Fruit fly (Drosophila melanogaster) Kc167 (cell line): ENCODE results near the gene CG10802.

Source experiments
- Myc ChIP-seq: fragments of >200 bp; optimal IDR thresholded peaks from 2 replicates; lab custom pipeline; 2017; ENCODE audit warnings: missing external identifiers
- Sin3A ChIP-seq: fragments of >200 bp; optimal IDR thresholded peaks from 2 replicates; lab custom pipeline; 2018; ENCODE audit warnings: missing external identifiers
- h ChIP-seq: fragments of >200 bp; optimal IDR thresholded peaks from 3 replicates; lab custom pipeline; 2018; ENCODE audit warnings: missing external identifiers
- insv ChIP-seq: fragments of >200 bp; optimal IDR thresholded peaks from 3 replicates; lab custom pipeline; 2018; ENCODE audit warnings: missing external identifiers
- psq ChIP-seq: fragments of >200 bp; optimal IDR thresholded peaks from 2 replicates; lab custom pipeline; 2017; ENCODE audit warnings: missing external identifiers
- ttk ChIP-seq: sonication (Bioruptor generic); optimal IDR thresholded peaks from 2 replicates; lab custom pipeline; 2017; ENCODE audit warnings: missing external identifiers

CG10802 gene

DNA sequence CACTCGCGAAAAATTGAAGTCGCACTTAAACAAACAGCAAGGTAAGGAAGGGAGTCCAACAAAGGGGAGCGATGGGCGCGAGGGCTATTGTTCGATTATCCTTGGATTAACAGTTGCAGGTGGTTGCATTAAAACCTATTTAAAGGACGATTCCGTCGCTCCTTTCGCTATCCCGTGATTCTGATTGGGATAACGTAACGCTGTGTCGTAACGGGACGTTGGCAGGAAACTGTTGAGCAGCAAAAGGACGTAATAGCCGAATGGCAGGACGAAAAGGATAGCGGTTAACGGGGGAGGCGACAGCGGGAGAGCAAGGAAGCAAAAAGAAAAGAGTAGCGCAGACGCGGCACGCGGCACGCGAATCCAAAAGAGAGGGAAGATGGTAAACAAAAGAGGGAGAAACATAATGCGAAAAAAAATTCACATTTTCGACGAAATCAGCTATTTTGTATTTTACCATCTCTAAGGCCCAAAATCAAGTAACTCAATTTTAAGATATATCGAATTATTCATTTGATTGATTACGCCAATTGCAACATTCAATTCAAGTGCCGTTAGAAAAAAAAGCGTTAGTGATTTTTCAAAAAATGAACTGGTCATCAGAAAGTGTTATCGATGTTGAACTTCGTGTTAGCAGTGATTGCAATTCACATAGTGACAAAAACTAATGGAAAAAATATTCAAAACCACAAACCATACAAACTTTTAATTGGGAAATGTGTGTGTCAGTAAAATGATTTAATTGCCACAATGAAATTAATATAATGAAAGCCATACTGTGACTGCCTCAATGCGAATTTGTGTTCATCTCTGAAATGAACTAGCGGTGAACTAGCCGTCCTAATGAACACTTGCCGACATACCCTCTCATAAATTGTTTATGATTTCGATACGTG is at the start of gene CG10802, which contains the start of gene CG10804:
Gene CG10802, plus strand, starts transcription at position 847 of the 896 bp plus-strand sequence.
Gene CG10804, minus strand, starts transcription at position 204 of the 896 bp plus-strand sequence.
- TF ChIP-seq h (lab: Kevin White, UChicago) (no peak), psq (lab: Kevin White, UChicago) (no peak), insv (lab: Kevin White, UChicago) (no peak), Myc (lab: Kevin White, UChicago) (no peak), Sin3A (lab: Kevin White, UChicago) (no peak), ttk (lab: Kevin White, UChicago) (no peak)

DNA sequence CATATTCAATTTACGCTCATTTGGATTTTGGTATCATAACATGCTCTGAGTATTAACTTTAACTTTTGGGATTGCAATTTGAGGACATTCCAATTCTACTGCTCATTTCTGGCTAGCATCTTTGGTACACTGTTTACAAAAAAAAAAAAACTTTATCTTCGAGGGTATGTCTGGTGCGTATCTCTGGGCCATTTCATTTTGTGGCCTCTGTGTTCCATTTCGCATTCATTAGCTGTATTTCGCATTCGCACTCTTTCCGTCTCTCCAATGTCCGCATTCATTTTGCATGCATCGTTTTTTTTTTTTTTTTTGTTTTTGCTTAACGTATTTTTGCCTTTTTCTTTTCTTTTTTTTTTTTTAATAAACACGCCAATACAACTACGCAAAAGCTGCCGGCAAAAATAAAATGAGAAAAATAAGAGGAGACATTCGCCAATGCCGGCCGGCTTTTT is 49.1 kb upstream of the CG10802 start:
- no peak for TF ChIP-seq Sin3A (lab: Kevin White, UChicago)
- no peak for TF ChIP-seq ttk (lab: Kevin White, UChicago)
- TF ChIP-seq insv (lab: Kevin White, UChicago) = no peak
- TF ChIP-seq psq (lab: Kevin White, UChicago) = no peak
- no peak for TF ChIP-seq Myc (lab: Kevin White, UChicago)
- no peak for TF ChIP-seq h (lab: Kevin White, UChicago)

DNA sequence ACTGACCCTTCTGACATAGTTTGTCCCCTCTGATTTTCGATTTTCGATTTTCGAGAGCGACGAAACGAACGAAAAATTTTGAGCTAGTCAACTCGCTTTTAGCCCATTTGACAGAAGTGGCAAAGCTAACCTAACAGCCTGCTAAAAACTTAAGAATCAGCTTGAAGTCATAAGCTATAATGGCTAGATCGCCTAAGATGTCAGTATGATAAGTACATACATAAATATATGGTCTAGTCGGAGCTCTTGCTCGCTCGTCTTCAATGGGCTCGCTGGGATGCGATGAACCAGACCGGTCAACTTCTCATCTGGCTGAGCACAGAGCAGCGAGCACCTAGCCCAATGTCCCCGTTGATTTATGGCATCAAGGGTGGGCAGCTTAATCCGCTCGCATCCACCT is 47.1 kb upstream of the CG10802 start, which contains the start of gene CG14269:
Gene CG14269, minus strand, starts transcription at position 101 of the 400 bp plus-strand sequence.
- TF ChIP-seq h (lab: Kevin White, UChicago) = no peak
- no peak for TF ChIP-seq insv (lab: Kevin White, UChicago)
- no peak for TF ChIP-seq Sin3A (lab: Kevin White, UChicago)
- no peak for TF ChIP-seq ttk (lab: Kevin White, UChicago)
- no peak for TF ChIP-seq Myc (lab: Kevin White, UChicago)
- TF ChIP-seq psq (lab: Kevin White, UChicago) = no peak

DNA sequence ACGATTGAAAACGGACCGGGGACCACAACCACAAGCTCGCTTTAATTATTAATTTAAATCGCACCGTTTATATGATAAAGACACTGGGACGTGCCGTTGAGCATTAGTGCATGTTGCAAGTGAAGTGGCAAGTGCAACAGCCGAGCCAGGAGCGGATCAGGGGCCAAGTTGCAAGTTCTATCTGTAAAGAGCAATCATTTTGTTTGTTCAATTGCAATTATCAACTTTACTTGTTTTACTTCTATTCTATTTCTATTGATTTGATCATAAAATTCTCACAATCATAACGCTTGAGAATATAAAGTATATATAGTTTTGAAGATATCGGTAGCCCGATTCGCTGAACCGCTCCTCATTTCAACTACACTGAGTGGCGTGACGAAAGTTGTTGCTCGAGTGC is 46.6 kb upstream of the CG10802 start:
- TF ChIP-seq psq (lab: Kevin White, UChicago) (no peak), Sin3A (lab: Kevin White, UChicago) (no peak), insv (lab: Kevin White, UChicago) (no peak), ttk (lab: Kevin White, UChicago) (no peak), Myc (lab: Kevin White, UChicago) (no peak), h (lab: Kevin White, UChicago) (no peak)

DNA sequence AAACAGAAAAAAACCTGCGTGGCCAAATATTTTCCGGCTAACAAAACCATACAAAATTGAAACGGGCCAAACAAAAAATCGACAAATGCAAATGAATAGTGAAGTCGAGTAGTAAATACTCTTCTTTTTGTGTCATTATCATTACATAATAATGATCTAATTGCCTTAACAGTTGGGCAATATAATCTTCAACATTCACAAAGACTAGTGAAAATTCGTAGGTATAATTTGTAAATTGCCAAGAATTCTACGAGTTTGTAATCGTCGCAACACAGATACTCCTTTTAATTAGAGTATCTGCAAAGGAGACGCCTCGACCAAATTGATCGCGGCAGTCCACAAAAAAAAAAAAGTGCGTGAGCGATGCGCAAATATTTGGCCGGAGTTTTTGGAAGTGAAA is 45.3 kb upstream of the CG10802 start:
- TF ChIP-seq Sin3A (lab: Kevin White, UChicago) (no peak), insv (lab: Kevin White, UChicago) (no peak), psq (lab: Kevin White, UChicago) (no peak), Myc (lab: Kevin White, UChicago) (no peak), h (lab: Kevin White, UChicago) (no peak), ttk (lab: Kevin White, UChicago) (no peak)

DNA sequence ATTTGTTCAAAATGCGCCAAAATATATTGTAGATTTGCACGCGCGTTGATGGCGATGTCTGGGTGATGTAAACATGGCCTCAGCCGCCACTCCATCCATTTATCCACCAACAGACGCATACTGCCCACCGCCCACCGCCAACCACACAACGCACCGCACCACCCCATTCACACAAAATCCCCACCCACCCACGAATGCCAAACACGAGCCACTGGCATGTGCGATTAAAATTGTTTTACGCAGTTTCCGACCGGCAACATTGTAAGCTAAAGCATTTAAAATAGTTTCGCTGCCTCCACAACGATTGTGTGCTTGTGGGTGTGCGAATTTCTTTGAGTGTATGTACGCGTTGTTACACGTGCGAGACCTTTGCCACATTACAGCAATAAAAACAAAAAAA is 42.3 kb upstream of the CG10802 start:
- TF ChIP-seq Sin3A (lab: Kevin White, UChicago) = no peak
- TF ChIP-seq ttk (lab: Kevin White, UChicago) = no peak
- no peak for TF ChIP-seq h (lab: Kevin White, UChicago)
- no peak for TF ChIP-seq psq (lab: Kevin White, UChicago)
- TF ChIP-seq insv (lab: Kevin White, UChicago) = no peak
- no peak for TF ChIP-seq Myc (lab: Kevin White, UChicago)

DNA sequence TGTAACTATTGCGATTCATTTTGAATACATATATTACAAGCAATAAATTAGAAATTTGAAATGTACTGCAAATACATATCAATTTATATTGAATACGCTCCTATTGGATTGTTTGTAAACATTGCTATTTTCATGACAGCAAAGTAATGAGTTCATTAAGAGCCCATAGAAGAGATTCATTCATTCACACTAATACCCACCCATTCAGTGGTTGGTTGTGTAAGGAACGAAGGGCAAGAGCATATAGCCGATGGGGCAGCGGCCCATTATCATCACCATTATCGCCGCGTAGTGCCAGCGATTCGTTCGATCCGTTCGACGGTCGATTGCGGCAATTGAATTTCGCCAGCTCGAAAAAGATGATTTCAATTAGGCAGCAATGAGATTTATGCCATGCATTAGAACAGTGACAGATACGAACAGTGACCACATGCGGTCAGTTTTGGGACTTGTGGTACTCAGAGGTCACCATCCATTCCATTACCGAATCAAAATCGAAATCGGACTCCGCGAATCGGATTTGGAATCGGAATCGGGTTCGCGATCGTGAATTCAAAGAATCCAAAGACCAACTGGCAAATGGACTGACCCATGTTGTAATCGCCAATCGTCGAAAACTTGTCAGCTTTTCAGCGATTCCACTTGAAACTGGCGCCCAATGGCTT is 40.1 kb upstream of the CG10802 start:
- TF ChIP-seq Myc (lab: Kevin White, UChicago) = no peak
- TF ChIP-seq psq (lab: Kevin White, UChicago) = no peak
- no peak for TF ChIP-seq h (lab: Kevin White, UChicago)
- no peak for TF ChIP-seq ttk (lab: Kevin White, UChicago)
- TF ChIP-seq insv (lab: Kevin White, UChicago) = no peak
- TF ChIP-seq Sin3A (lab: Kevin White, UChicago) = no peak

DNA sequence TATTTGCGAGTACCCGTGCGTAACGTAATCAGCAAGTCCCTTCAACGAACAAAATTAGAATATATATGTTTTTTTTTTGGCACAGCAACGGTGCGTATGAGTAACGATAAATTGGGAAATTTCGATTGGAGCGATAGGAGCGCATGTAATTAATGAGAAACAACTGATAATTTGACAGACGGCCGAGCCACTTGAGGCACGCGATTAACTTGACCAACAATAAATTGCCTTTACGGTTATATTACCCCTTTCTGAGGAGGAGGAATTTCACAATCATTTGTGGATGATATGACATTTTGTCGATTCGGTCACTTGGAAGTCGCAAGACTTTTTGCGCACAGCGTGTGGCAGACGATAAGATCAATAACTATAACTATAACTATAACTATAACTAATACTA is 38.9 kb upstream of the CG10802 start:
- TF ChIP-seq psq (lab: Kevin White, UChicago) (no peak), Sin3A (lab: Kevin White, UChicago) (no peak), h (lab: Kevin White, UChicago) (no peak), ttk (lab: Kevin White, UChicago) (no peak), Myc (lab: Kevin White, UChicago) (no peak)

DNA sequence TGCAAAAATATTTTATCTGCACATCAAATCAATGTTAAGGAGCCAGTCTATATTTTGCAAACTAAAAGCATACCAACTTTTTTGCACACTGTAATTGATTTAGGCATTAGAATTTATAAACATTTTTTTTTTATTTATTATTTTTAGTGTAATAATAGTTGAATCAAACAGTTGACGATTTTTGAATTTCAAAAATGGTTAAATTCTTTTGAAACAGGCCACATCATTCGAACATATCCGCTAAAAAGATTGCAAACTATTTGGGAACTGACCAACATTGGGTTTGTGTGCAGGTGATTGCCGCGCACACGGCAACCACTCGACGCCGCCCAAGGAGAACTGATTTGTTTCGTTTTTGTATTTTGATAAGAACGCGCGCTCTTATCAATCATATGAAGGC is 38.0 kb upstream of the CG10802 start:
- TF ChIP-seq Sin3A (lab: Kevin White, UChicago) (no peak), h (lab: Kevin White, UChicago) (no peak), Myc (lab: Kevin White, UChicago) (no peak), psq (lab: Kevin White, UChicago) (no peak), ttk (lab: Kevin White, UChicago) (no peak), insv (lab: Kevin White, UChicago) (no peak)

DNA sequence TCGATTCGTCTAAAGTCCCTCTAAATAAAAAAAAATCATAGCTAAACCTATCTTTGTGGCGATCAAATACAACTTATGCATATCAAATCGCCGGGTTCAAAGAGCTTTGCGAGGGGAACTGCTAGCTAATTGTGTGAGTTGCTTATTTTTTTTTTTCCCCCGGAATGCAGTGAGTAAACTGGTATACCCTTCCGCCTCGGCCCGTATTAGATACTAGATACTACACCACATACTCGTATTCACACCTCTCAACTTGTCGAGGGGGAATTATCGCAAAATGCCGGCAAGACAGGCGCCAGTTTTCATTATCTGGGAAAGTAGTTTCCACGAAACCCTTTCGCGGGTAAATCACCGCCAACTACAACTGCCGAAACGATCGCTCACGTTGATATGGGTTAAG is 36.6 kb upstream of the CG10802 start:
- no peak for TF ChIP-seq Myc (lab: Kevin White, UChicago)
- TF ChIP-seq h (lab: Kevin White, UChicago) = no peak
- TF ChIP-seq ttk (lab: Kevin White, UChicago) = no peak
- TF ChIP-seq insv (lab: Kevin White, UChicago) = no peak
- no peak for TF ChIP-seq Sin3A (lab: Kevin White, UChicago)
- TF ChIP-seq psq (lab: Kevin White, UChicago) = no peak

DNA sequence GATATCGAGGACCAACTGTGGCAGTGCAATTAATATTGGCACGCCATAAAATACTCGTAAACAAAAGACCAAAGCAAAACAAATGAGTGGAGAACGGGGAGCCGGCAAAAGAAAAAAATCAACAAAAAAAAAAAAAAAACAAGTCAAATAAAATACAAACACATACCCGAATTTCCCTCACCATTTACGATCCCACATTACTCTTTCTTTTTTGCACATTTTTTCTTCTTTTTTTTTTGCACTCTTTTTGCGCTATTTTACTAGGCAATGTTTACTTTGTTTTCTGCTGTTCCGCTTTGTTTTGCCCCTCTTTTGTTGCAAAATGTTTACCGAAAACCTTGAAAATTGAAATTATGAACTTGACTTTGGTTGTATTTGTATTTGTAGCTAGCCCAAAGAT is 36.1 kb upstream of the CG10802 start:
- TF ChIP-seq Myc (lab: Kevin White, UChicago) (no peak), Sin3A (lab: Kevin White, UChicago) (no peak), h (lab: Kevin White, UChicago) (no peak), psq (lab: Kevin White, UChicago) (no peak), ttk (lab: Kevin White, UChicago) (no peak), insv (lab: Kevin White, UChicago) (no peak)
